Fruit fly (Drosophila melanogaster) S2 (cell line): ENCODE data around the gene Tasp1.

Experiments
- CG8478 ChIP-seq: fragments of >200 bp; optimal IDR thresholded peaks from 2 replicates; lab custom pipeline; 2018
- CTCF ChIP-seq, 2 experiments: fragments of >200 bp; optimal IDR thresholded peaks; 2 replicates each; lab custom pipeline; 2018

Tasp1 gene

dm6 chr3L:16090330-16090803 is 3.0 kb upstream of the Tasp1 start, which contains the start of the genes CG5235 and ClC-c:
Gene CG5235, minus strand, starts transcription at chr3L:16090392.
Gene ClC-c, plus strand, starts transcription at chr3L:16090454.
- TF ChIP-seq CTCF (optimal IDR thresholded peaks at IDR 0.05; lab: Kevin White, UChicago) = peak in 1 of 2 experiments; percentile 28
- TF ChIP-seq CG8478 (lab: Kevin White, UChicago) = no peak

DNA sequence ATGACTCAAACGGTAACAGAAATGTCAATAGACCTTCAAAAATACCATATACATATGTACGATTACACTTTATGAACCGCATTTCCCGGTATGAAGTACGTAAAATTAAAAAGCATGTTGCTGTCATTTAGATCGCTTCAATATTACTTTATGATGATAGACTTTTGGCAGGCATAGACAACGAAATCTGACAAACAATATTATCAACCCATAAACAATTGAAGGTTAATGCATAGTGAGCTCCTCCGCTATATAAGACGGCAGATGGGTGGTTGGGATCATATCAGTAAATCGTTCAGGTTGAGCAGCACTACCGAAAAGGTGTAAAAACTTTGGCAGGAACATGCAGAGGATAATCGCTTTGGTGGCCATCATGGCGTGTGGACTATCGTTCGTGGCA is 3.6 kb downstream of the Tasp1 start, which contains the start of gene CG13075:
Gene CG13075, plus strand, starts transcription at position 301 of the 400 bp plus-strand sequence.
- TF ChIP-seq CG8478 (lab: Kevin White, UChicago) (no peak), CTCF (optimal IDR thresholded peaks at IDR 0.05; lab: Kevin White, UChicago) (no peak)

DNA sequence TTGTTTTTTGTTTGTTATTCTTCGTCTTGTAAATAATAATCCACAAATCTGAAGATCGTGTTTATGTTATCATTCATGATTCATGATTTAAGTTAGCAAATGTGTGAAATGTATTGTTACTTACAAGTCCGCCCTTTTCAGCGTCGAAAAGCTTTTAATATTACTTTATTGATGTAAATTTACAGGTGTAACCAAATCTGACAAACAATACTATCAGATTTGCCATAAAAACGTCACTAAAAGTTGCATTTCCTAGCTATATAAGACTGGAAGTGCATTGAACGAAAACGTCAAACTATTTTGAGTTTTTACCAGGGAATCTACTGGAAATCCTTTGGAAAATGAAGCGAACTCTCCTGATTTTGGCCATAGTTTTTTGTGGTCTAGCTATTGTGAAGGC is 5.1 kb downstream of the Tasp1 start, which contains the start of gene CG33258:
Gene CG33258, plus strand, starts transcription at position 301 of the 400 bp plus-strand sequence.
- TF ChIP-seq CG8478 (lab: Kevin White, UChicago) = no peak
- TF ChIP-seq CTCF (optimal IDR thresholded peaks at IDR 0.05; lab: Kevin White, UChicago) = no peak

dm6 chr3L:16060806-16061600 is 26.3 kb downstream of the Tasp1 start:
- TF ChIP-seq CG8478 (lab: Kevin White, UChicago) (no peak), CTCF (optimal IDR thresholded peaks at IDR 0.05; lab: Kevin White, UChicago) (no peak)

dm6 chr3L:16056101-16056891 is 31.0 kb downstream of the Tasp1 start:
- TF ChIP-seq CG8478 (lab: Kevin White, UChicago) = no peak
- TF ChIP-seq CTCF (optimal IDR thresholded peaks at IDR 0.05; lab: Kevin White, UChicago) = no peak

- TF ChIP-seq CTCF (optimal IDR thresholded peaks at IDR 0.05; lab: Kevin White, UChicago) (no peak), CG8478 (lab: Kevin White, UChicago) (no peak)
Observed at dm6 chr3L:16054095-16054494, 33.2 kb downstream of the Tasp1 start.

DNA sequence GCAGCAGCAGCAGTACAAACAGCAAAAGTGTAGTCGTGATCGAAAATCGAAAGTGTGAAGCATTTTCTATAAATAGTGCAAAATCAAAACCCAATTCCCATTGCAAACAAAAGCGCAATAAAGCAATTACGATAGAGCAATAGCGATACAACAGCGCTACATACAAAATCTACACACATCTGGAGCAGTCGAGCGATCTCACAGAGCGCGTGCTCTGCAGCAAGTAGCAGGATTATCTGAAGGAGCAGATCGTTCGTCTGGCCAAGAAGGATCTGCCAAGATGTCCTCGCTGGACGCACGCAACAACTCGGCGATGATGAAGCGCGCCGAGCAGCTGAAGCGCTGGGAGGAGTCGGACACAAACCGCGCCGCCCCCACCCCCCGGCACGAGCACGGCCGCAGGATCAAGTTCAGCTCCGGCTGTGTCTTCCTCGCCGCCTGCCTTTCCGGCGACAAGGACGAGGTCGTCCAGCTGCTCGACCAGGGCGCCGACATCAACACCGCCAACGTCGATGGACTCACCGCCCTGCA is 34.2 kb downstream of the Tasp1 start:
- TF ChIP-seq CG8478 (lab: Kevin White, UChicago) = no peak
- no peak for TF ChIP-seq CTCF (optimal IDR thresholded peaks at IDR 0.05; lab: Kevin White, UChicago)

dm6 chr3L:16052145-16053025 is 34.9 kb downstream of the Tasp1 start:
- TF ChIP-seq CTCF (optimal IDR thresholded peaks at IDR 0.05; lab: Kevin White, UChicago) = no peak
- peak; percentile 19 for TF ChIP-seq CG8478 (lab: Kevin White, UChicago)

dm6 chr3L:16051719-16052122 is 35.6 kb downstream of the Tasp1 start, which contains the start of gene Mbs:
Gene Mbs, plus strand, starts transcription at chr3L:16051959.
- TF ChIP-seq CG8478 (lab: Kevin White, UChicago) (no peak), CTCF (optimal IDR thresholded peaks at IDR 0.05; lab: Kevin White, UChicago) (peak; percentile 92)

- no peak for TF ChIP-seq CG8478 (lab: Kevin White, UChicago)
- TF ChIP-seq CTCF (optimal IDR thresholded peaks at IDR 0.05; lab: Kevin White, UChicago) = peak; percentile 72
Observed at dm6 chr3L:16050887-16051258, 36.5 kb downstream of the Tasp1 start, which contains the start of gene Diap1. Gene Diap1, minus strand, starts transcription at chr3L:16051034.

DNA sequence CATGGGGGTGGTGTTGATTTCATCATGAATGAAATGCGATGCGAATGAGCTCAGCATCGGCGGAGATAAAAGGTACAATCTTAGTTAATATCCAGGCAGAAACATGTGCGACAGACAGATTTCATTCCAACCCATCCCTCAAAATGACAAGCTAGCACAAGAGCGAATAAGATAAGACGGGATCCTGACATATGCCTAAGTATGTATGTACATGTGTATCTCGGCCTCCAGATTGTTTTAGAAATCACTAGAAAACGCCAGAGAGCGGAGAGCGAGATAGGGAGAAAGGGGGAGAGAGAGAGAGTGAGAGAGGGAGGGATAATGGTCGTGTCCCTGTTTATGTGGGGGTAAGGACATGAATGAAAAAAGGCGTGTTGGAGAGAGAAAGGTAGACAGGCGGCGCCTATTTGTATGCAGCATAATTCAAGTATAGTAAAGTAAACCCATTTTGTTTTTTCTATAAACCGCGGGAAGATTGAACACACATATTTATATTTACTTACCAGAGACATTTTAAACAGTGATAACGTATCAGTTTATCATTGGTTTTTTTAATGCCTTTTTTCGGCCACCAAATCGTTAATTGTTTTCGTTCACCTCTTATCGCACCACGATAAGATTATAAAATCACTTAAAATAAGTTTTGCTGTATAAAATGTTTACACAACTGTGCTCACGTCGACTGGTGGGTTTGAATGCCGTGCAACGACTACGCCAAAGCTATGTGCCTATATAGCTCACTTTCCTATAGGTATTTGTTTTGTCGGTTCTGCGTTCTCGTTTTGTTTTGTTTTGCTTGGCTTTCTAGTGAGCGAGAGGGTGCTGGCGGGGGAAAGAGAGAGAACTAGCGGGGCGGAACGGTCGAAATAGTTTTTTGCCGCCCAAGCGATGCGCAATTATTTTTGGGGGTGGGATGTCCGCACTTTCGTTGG is 37.1 kb downstream of the Tasp1 start:
- TF ChIP-seq CTCF (optimal IDR thresholded peaks at IDR 0.05; lab: Kevin White, UChicago) = peak in 1 of 2 experiments; percentile 13
- TF ChIP-seq CG8478 (lab: Kevin White, UChicago) = no peak

- TF ChIP-seq CTCF (optimal IDR thresholded peaks at IDR 0.05; lab: Kevin White, UChicago) = no peak
- no peak for TF ChIP-seq CG8478 (lab: Kevin White, UChicago)
Observed at dm6 chr3L:16048722-16049459, 38.4 kb downstream of the Tasp1 start.
